Fruit fly (Drosophila melanogaster): ENCODE data around the gene CG45012.

The CG45012 gene

DNA sequence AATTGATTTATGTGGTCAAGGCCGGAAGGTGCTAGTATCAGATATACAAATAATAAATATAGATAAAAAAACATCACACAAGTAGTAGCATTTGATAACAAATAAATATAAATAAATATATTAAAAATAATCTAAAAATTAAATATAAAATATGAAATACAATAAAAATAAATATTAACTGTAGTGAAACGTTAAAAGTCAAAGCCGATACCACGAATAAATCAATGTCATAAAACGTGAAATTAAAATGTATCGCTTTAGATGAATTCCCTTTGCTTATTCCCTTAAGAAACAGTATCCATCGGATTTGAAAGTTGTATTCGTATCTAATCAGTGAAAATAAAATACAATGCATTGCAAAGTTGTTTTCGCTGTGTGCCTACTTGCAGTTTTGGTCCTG, at the start of gene CG45012:
TSS of gene CG45012 (plus strand) at position 301 of the 400 bp plus-strand sequence.
- TF ChIP-seq ttk (optimal IDR thresholded peaks at IDR 0.05) (no peak), Sin3A (optimal IDR thresholded peaks at IDR 0.05) (no peak), psq (optimal IDR thresholded peaks at IDR 0.05) (no peak), insv (optimal IDR thresholded peaks at IDR 0.05) (no peak), h (optimal IDR thresholded peaks at IDR 0.05) (no peak), Myc (optimal IDR thresholded peaks at IDR 0.05) (no peak)

dm6 chr2L:11788034-11788433, 46.4 kb upstream of the CG45012 start, which contains the start of gene CG14931:
Gene CG14931 (plus strand): TSS chr2L:11788334.
- TF ChIP-seq h (optimal IDR thresholded peaks at IDR 0.05), result no peak
- no peak for TF ChIP-seq insv (optimal IDR thresholded peaks at IDR 0.05)
- no peak for TF ChIP-seq Myc (optimal IDR thresholded peaks at IDR 0.05)
- TF ChIP-seq psq (optimal IDR thresholded peaks at IDR 0.05), result no peak
- TF ChIP-seq ttk (optimal IDR thresholded peaks at IDR 0.05), result no peak
- no peak for TF ChIP-seq Sin3A (optimal IDR thresholded peaks at IDR 0.05)

DNA sequence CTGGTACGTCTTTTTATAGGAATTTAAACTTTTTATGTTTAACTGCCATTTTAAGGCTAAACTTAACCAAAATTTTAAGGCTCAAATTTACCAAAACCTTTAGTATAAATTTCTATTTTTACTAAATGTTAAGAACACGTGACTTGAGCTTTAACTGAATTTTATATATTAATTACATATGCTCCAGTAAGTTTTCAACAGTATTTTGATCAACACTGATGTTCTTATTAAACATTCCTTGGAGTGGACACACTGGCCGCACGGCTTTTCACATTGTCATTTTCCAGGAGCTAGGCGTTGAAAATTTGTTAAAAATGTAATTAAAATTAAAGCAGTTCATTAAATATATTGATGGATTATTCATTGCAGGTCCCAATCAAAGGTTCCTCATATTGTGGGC, 44.7 kb upstream of the CG45012 start, which contains the start of gene CG14932:
TSS of gene CG14932 (plus strand) at position 230 of the 400 bp plus-strand sequence.
- TF ChIP-seq h (optimal IDR thresholded peaks at IDR 0.05) (no peak), insv (optimal IDR thresholded peaks at IDR 0.05) (no peak)

DNA sequence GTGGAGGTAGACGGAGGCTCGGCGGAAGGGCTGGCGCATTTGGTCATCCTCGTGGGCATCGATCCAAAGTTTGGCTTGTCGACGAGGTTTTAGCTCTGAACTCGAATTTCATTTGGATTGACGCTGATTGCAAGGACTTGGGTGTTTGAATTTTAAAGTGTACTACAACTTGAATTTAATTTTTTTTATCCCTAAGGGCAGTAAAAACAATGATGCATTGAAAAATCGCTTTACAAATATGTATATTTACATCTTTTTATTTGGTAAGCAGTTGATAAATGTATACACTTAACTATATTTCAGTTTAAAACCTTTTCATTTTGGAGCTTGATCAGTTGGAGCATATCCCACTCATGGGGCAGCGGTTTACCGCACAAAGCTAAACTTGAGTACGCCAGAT, 42.1 kb upstream of the CG45012 start, which contains the start of gene Tsp33B:
TSS of gene Tsp33B (minus strand) at position 101 of the 400 bp plus-strand sequence.
- no peak for TF ChIP-seq ttk (optimal IDR thresholded peaks at IDR 0.05)
- no peak for TF ChIP-seq h (optimal IDR thresholded peaks at IDR 0.05)
- no peak for TF ChIP-seq Myc (optimal IDR thresholded peaks at IDR 0.05)
- no peak for TF ChIP-seq Sin3A (optimal IDR thresholded peaks at IDR 0.05)
- TF ChIP-seq insv (optimal IDR thresholded peaks at IDR 0.05), result no peak
- no peak for TF ChIP-seq psq (optimal IDR thresholded peaks at IDR 0.05)

dm6 chr2L:11793986-11794385, 40.4 kb upstream of the CG45012 start, which contains the start of gene CG14937:
Gene CG14937 (minus strand): TSS chr2L:11794086.
- TF ChIP-seq Sin3A (optimal IDR thresholded peaks at IDR 0.05), result no peak
- no peak for TF ChIP-seq Myc (optimal IDR thresholded peaks at IDR 0.05)
- TF ChIP-seq ttk (optimal IDR thresholded peaks at IDR 0.05), result no peak
- no peak for TF ChIP-seq insv (optimal IDR thresholded peaks at IDR 0.05)
- no peak for TF ChIP-seq psq (optimal IDR thresholded peaks at IDR 0.05)
- TF ChIP-seq h (optimal IDR thresholded peaks at IDR 0.05), result no peak

DNA sequence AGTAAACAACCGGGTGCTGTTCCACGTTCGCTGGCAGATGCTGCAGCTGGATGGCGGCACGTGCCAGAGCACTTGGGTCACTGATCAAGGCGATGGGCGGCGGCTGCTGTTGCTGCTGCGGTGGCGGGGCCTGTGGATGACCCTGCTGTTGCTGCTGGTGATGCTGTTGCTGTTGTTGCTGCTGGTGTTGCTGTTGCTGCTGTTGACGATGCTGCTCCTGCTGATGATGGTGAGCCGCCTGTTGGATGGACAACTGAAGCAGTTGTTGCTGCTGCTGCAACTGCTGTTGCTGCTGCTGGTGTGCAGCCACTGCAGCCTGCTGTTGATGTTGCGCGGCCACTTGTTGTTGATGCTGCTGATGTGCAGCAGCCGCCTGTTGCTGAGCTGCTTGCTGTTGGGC, 37.3 kb upstream of the CG45012 start:
- TF ChIP-seq h (optimal IDR thresholded peaks at IDR 0.05), result peak; percentile 18
- TF ChIP-seq insv (optimal IDR thresholded peaks at IDR 0.05), result no peak
- no peak for TF ChIP-seq psq (optimal IDR thresholded peaks at IDR 0.05)

DNA sequence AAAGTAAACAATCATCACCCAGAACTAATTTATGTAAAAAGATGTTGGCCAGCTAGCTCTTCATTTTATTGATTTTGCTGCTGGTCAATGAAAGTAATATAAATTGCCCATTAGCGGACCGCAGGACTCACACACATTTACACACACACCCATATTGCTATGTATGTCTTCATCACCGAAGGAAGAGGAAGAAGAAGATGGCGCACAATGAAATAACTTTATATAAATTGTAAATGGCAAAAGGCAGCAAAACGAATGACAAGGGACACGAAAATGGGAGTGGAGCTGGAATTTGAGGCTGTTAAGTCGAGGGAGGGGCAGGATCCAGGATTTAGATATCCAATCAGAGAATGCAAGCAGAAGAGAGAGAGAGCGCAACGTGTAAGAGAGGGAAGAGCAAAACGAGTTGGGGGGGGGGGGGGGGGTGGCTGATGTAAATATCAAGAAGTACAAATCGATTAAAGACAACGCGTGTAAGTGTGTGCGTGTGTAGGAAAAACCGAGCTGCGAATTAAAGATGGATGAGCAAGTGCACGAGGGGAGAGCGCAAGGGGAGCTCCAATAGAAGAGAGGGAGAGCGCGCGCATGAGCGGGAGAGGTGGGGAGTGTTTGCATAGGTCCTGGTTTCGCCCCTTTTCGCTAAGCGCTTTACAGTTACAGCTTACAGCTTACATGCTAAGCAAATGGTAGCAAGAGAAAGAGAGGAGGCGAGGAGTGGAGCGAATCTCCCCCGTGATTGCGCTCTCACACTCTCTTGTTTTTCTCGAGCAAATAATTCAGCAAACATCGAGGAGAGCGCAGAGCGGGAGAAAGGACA, 30.0 kb upstream of the CG45012 start:
- no peak for TF ChIP-seq Myc (optimal IDR thresholded peaks at IDR 0.05)
- no peak for TF ChIP-seq Sin3A (optimal IDR thresholded peaks at IDR 0.05)
- TF ChIP-seq insv (optimal IDR thresholded peaks at IDR 0.05), result no peak
- no peak for TF ChIP-seq h (optimal IDR thresholded peaks at IDR 0.05)
- no peak for TF ChIP-seq ttk (optimal IDR thresholded peaks at IDR 0.05)
- TF ChIP-seq psq (optimal IDR thresholded peaks at IDR 0.05), result no peak

- no peak for TF ChIP-seq ttk (optimal IDR thresholded peaks at IDR 0.05)
- no peak for TF ChIP-seq Sin3A (optimal IDR thresholded peaks at IDR 0.05)
- no peak for TF ChIP-seq Myc (optimal IDR thresholded peaks at IDR 0.05)
- TF ChIP-seq h (optimal IDR thresholded peaks at IDR 0.05), result no peak
- no peak for TF ChIP-seq insv (optimal IDR thresholded peaks at IDR 0.05)
- peak; percentile 81 for TF ChIP-seq psq (optimal IDR thresholded peaks at IDR 0.05)
Measured at dm6 chr2L:11806022-11806700, 28.2 kb upstream of the CG45012 start.

- TF ChIP-seq ttk (optimal IDR thresholded peaks at IDR 0.05) (no peak), psq (optimal IDR thresholded peaks at IDR 0.05) (peak; percentile 57)
Measured at dm6 chr2L:11806701-11807674, 27.4 kb upstream of the CG45012 start.

dm6 chr2L:11807697-11808226, 26.6 kb upstream of the CG45012 start:
- peak; percentile 32 for TF ChIP-seq psq (optimal IDR thresholded peaks at IDR 0.05)
- TF ChIP-seq ttk (optimal IDR thresholded peaks at IDR 0.05), result no peak
- TF ChIP-seq insv (optimal IDR thresholded peaks at IDR 0.05), result no peak

- TF ChIP-seq h (optimal IDR thresholded peaks at IDR 0.05) (no peak), psq (optimal IDR thresholded peaks at IDR 0.05) (no peak), Sin3A (optimal IDR thresholded peaks at IDR 0.05) (no peak), ttk (optimal IDR thresholded peaks at IDR 0.05) (no peak), Myc (optimal IDR thresholded peaks at IDR 0.05) (no peak), insv (optimal IDR thresholded peaks at IDR 0.05) (no peak)
Measured at dm6 chr2L:11808327-11808701, 26.1 kb upstream of the CG45012 start.
